Worm (Caenorhabditis elegans): ENCODE measurements around the gene der-2.

The der-2 gene

ce11 chrIII:7207903-7208497 lies 14.9 kb downstream of the der-2 start, which contains the start of gene rpl-6 (continued):
- TF ChIP-seq T20F7.1 (GFP tag; optimal IDR thresholded peaks at IDR 0.05) (peak; percentile 87), dmd-6 (GFP tag; IDR thresholded peaks at IDR 0.05) (peak; percentile 60), nhr-48 (tag; optimal IDR thresholded peaks at IDR 0.05) (peak; percentile 24), lin-1 (GFP tag; IDR thresholded peaks at IDR 0.05) (no peak), mxl-2 (GFP tag; conservative IDR thresholded peaks at IDR 0.05) (no peak), madf-5 (GFP tag; IDR thresholded peaks at IDR 0.05) (no peak), daf-8 (GFP tag; IDR thresholded peaks at IDR 0.05) (no peak), cey-2 (tag; optimal IDR thresholded peaks at IDR 0.05; ENCODE audit: borderline replicate concordance, insufficient read depth) (no peak), ceh-20 (GFP tag; IDR thresholded peaks at IDR 0.05) (peak; percentile 27; the same call in 1 of the 2 replicates), rbr-2 (tag; optimal IDR thresholded peaks at IDR 0.05) (peak; percentile 79), nhr-6 (tag; optimal IDR thresholded peaks at IDR 0.05) (peak; percentile 90), arid-1 (GFP tag; conservative IDR thresholded peaks at IDR 0.05) (peak; percentile 80), zfp-2 (tag; optimal IDR thresholded peaks at IDR 0.05) (peak; percentile 81), mep-1 (tag; optimal IDR thresholded peaks at IDR 0.05) (peak; percentile 91), nhr-102 (tag; optimal IDR thresholded peaks at IDR 0.05) (peak; percentile 82), egl-27 (tag; optimal IDR thresholded peaks at IDR 0.05) (peak; percentile 23), nhr-77 (tag; optimal IDR thresholded peaks at IDR 0.05) (peak; percentile 95), fkh-10 (GFP tag; optimal IDR thresholded peaks at IDR 0.05) (peak; percentile 77), spr-1 (tag; optimal IDR thresholded peaks at IDR 0.05) (peak; percentile 56), zip-11 (GFP tag; IDR thresholded peaks at IDR 0.05) (no peak), daf-19 (GFP tag; conservative IDR thresholded peaks at IDR 0.05) (peak; percentile 37; the same call in 1 of the 2 replicates), tra-1 (GFP tag; IDR thresholded peaks at IDR 0.05) (peak; percentile 20; the same call in 1 of the 2 replicates), lin-13 (GFP tag; optimal IDR thresholded peaks at IDR 0.05) (peak; percentile 77), mes-2 (tag; optimal IDR thresholded peaks at IDR 0.05; ENCODE audit: poor library complexity, severe bottlenecking) (peak; percentile 91), pqm-1 (tag; optimal IDR thresholded peaks at IDR 0.05) (no peak), unc-62 (GFP tag; optimal IDR thresholded peaks at IDR 0.05 in 1 of 2) (no peak), unc-62 (tag; optimal IDR thresholded peaks at IDR 0.05) (no peak), lir-3 (tag; optimal IDR thresholded peaks at IDR 0.05) (no peak), zfp-3 (GFP tag; conservative IDR thresholded peaks at IDR 0.05) (peak; percentile 66; the same call in 1 of the 2 replicates), fos-1 (tag; optimal IDR thresholded peaks at IDR 0.05) (no peak), ceh-28 (tag; optimal IDR thresholded peaks at IDR 0.05) (no peak), attf-4 (tag; optimal IDR thresholded peaks at IDR 0.05) (no peak), lin-38 (GFP tag; IDR thresholded peaks at IDR 0.05) (peak; percentile 82), skn-1 (tag; optimal IDR thresholded peaks at IDR 0.05) (no peak), aly-2 (tag; optimal IDR thresholded peaks at IDR 0.05) (no peak), hlh-30 (tag; optimal IDR thresholded peaks at IDR 0.05; ENCODE audit: insufficient read depth) (peak; percentile 88), nhr-237 (tag; optimal IDR thresholded peaks at IDR 0.05) (no peak), lsy-2 (tag; optimal IDR thresholded peaks at IDR 0.05) (peak; percentile 98 to 100), ctbp-1 (GFP tag; IDR thresholded peaks at IDR 0.05) (peak; percentile 46; the same call in 1 of the 2 replicates), aha-1 (tag) (peak; percentile 99), ZK337.2 (GFP tag; IDR thresholded peaks at IDR 0.05) (no peak), ZK546.5 (tag; optimal IDR thresholded peaks at IDR 0.05) (peak in 1 of 2 experiments; percentile 77), vab-7 (GFP tag; IDR thresholded peaks at IDR 0.05) (no peak), unc-130 (GFP tag; optimal IDR thresholded peaks at IDR 0.05) (peak; percentile 41), hif-1 (tag; optimal IDR thresholded peaks at IDR 0.05) (peak in 1 of 2 experiments; percentile 82), hlh-11 (tag; optimal IDR thresholded peaks at IDR 0.05) (peak; percentile 74), F44E2.7 (GFP tag; IDR thresholded peaks at IDR 0.05) (no peak), ama-1 (optimal IDR thresholded peaks at IDR 0.05) (peak; percentile 33), R02D3.7 (tag; optimal IDR thresholded peaks at IDR 0.05) (no peak), nhr-10 (tag; optimal IDR thresholded peaks at IDR 0.05) (no peak), nhr-41 (GFP tag; IDR thresholded peaks at IDR 0.05) (no peak)
